Fruit fly (Drosophila melanogaster) whole organism, adult: ENCODE data around the gene CG12480.

Source experiments
- CG11617 ChIP-seq: fragments of 200-800 bp; sonication (Bioruptor generic); optimal IDR thresholded peaks from 2 replicates; lab custom pipeline; 2017; ENCODE audit warnings: mild to moderate bottlenecking, missing biosample characterization, missing genetic modification reagents, missing genetic modification characterization
- CG12768 ChIP-seq: fragments of 200-800 bp; sonication (Bioruptor generic); optimal IDR thresholded peaks from 2 replicates; lab custom pipeline; 2017; ENCODE audit warnings: missing biosample characterization, missing genetic modification characterization, mild to moderate bottlenecking, moderate library complexity, missing genetic modification reagents
- CG14711 ChIP-seq: fragments of 200-800 bp; sonication (Bioruptor generic); optimal IDR thresholded peaks from 2 replicates; lab custom pipeline; 2018; ENCODE audit warnings: missing biosample characterization, mild to moderate bottlenecking, missing genetic modification characterization, moderate library complexity
- CG1620 ChIP-seq: fragments of 200-800 bp; sonication (Bioruptor generic); optimal IDR thresholded peaks from 2 replicates; lab custom pipeline; 2016; ENCODE audit warnings: missing biosample characterization, missing genetic modification characterization
- CG33017 ChIP-seq: fragments of 200-800 bp; sonication (Bioruptor generic); optimal IDR thresholded peaks from 2 replicates; lab custom pipeline; 2018; ENCODE audit warnings: missing biosample characterization, mild to moderate bottlenecking, missing genetic modification characterization, moderate library complexity
- CG5204 ChIP-seq: fragments of 200-800 bp; sonication (Bioruptor generic); optimal IDR thresholded peaks from 2 replicates; lab custom pipeline; 2016; ENCODE audit warnings: missing biosample characterization, missing genetic modification characterization
- CG7045 ChIP-seq: fragments of 200-800 bp; sonication (Bioruptor generic); optimal IDR thresholded peaks from 2 replicates; lab custom pipeline; 2017; ENCODE audit warnings: missing biosample characterization, mild to moderate bottlenecking, missing genetic modification characterization
- CG7101 ChIP-seq: fragments of 200-800 bp; sonication (Bioruptor generic); optimal IDR thresholded peaks from 2 replicates; lab custom pipeline; 2018; ENCODE audit warnings: missing biosample characterization, mild to moderate bottlenecking, missing genetic modification characterization, moderate library complexity
- Clk ChIP-seq: fragments of 200-800 bp; sonication (Bioruptor generic); optimal IDR thresholded peaks from 2 replicates; lab custom pipeline; 2017; ENCODE audit warnings: missing biosample characterization, missing genetic modification characterization
- Crg-1 ChIP-seq: fragments of 200-800 bp; sonication (Bioruptor generic); optimal IDR thresholded peaks from 2 replicates; lab custom pipeline; 2016; ENCODE audit warnings: missing biosample characterization, missing genetic modification characterization
- Hr96 ChIP-seq: fragments of 200-800 bp; sonication (Bioruptor generic); optimal IDR thresholded peaks from 2 replicates; lab custom pipeline; 2016; ENCODE audit warnings: missing biosample characterization, missing genetic modification characterization
- Mnt ChIP-seq: fragments of 200-800 bp; sonication (Bioruptor generic); optimal IDR thresholded peaks from 2 replicates; lab custom pipeline; 2016; ENCODE audit warnings: missing biosample characterization, mild to moderate bottlenecking, missing genetic modification characterization
- bab1 ChIP-seq: fragments of 200-800 bp; sonication (Bioruptor generic); optimal IDR thresholded peaks from 3 replicates; lab custom pipeline; 2019; ENCODE audit warnings: missing biosample characterization, mild to moderate bottlenecking, missing genetic modification characterization, moderate library complexity
- cic ChIP-seq: fragments of 200-800 bp; sonication (Bioruptor generic); optimal IDR thresholded peaks from 2 replicates; lab custom pipeline; 2017; ENCODE audit warnings: missing biosample characterization, mild to moderate bottlenecking, missing genetic modification characterization, moderate library complexity
- cnc ChIP-seq, 2 experiments: fragments of >200 bp; optimal IDR thresholded peaks; 2 replicates each; lab custom pipeline; 2017
- kay ChIP-seq: fragments of 200-800 bp; sonication (Bioruptor generic); peaks from one replicate; lab custom pipeline; 2016; ENCODE audit warnings: missing biosample characterization, missing genetic modification characterization, borderline replicate concordance
- ovo ChIP-seq: fragments of 200-800 bp; sonication (Bioruptor generic); optimal IDR thresholded peaks from 2 replicates; lab custom pipeline; 2016; ENCODE audit warnings: missing biosample characterization, missing genetic modification characterization
- pad ChIP-seq: fragments of 200-800 bp; sonication (Bioruptor generic); optimal IDR thresholded peaks from 3 replicates; lab custom pipeline; 2017; ENCODE audit warnings: missing biosample characterization, missing genetic modification characterization, mild to moderate bottlenecking, moderate library complexity, missing genetic modification reagents
- tj ChIP-seq: fragments of 200-800 bp; sonication (Bioruptor generic); optimal IDR thresholded peaks from 3 replicates; lab custom pipeline; 2017; ENCODE audit warnings: missing biosample characterization, mild to moderate bottlenecking, missing genetic modification characterization, moderate library complexity
- toe ChIP-seq: fragments of 200-800 bp; sonication (Bioruptor generic); optimal IDR thresholded peaks from 2 replicates; lab custom pipeline; 2016; ENCODE audit warnings: missing biosample characterization, missing genetic modification characterization

CG12480 gene

dm6 chrX:14169068-14169642 is at the start of gene CG12480:
TSS of gene CG12480 (plus strand) at chrX:14169592.
- no peak for TF ChIP-seq CG12768 (GFP tag; lab: Kevin White, UChicago)

- no peak for TF ChIP-seq Mnt (GFP tag; lab: Kevin White, UChicago)
- no peak for TF ChIP-seq bab1 (GFP tag; lab: Kevin White, UChicago)
- no peak for TF ChIP-seq CG5204 (GFP tag; lab: Kevin White, UChicago)
- TF ChIP-seq CG14711 (tag; lab: Kevin White, UChicago), result no peak
- TF ChIP-seq tj (GFP tag; lab: Kevin White, UChicago), result no peak
- no peak for TF ChIP-seq CG7045 (GFP tag; lab: Kevin White, UChicago)
- TF ChIP-seq pad (GFP tag; lab: Kevin White, UChicago), result no peak
- TF ChIP-seq cic (GFP tag; lab: Kevin White, UChicago), result no peak
- no peak for TF ChIP-seq kay
- no peak for TF ChIP-seq CG33017 (tag; lab: Kevin White, UChicago)
- no peak for TF ChIP-seq cnc (optimal IDR thresholded peaks at IDR 0.05; lab: Kevin White, UChicago)
Observed at dm6 chrX:14120213-14120612, 49.2 kb upstream of the CG12480 start.

- TF ChIP-seq CG7101, result no peak
- TF ChIP-seq pad (GFP tag; lab: Kevin White, UChicago), result no peak
- no peak for TF ChIP-seq kay
- no peak for TF ChIP-seq tj (GFP tag; lab: Kevin White, UChicago)
- TF ChIP-seq Mnt (GFP tag; lab: Kevin White, UChicago), result no peak
- TF ChIP-seq toe (GFP tag; lab: Kevin White, UChicago), result no peak
- no peak for TF ChIP-seq CG12768 (GFP tag; lab: Kevin White, UChicago)
- no peak for TF ChIP-seq CG11617
- no peak for TF ChIP-seq ovo
- no peak for TF ChIP-seq CG5204 (GFP tag; lab: Kevin White, UChicago)
- no peak for TF ChIP-seq Hr96 (GFP tag; lab: Kevin White, UChicago)
- no peak for TF ChIP-seq CG33017 (tag; lab: Kevin White, UChicago)
- TF ChIP-seq bab1 (GFP tag; lab: Kevin White, UChicago), result no peak
- no peak for TF ChIP-seq Clk
- no peak for TF ChIP-seq CG14711 (tag; lab: Kevin White, UChicago)
- TF ChIP-seq cic (GFP tag; lab: Kevin White, UChicago), result no peak
- no peak for TF ChIP-seq Crg-1
- TF ChIP-seq CG1620, result no peak
Observed at dm6 chrX:14122662-14123372, 46.6 kb upstream of the CG12480 start.

- TF ChIP-seq tj (GFP tag; lab: Kevin White, UChicago) (no peak), Hr96 (GFP tag; lab: Kevin White, UChicago) (no peak), kay (no peak), CG7101 (no peak), Crg-1 (no peak), CG5204 (GFP tag; lab: Kevin White, UChicago) (no peak), cic (GFP tag; lab: Kevin White, UChicago) (no peak), toe (GFP tag; lab: Kevin White, UChicago) (no peak), Clk (no peak), CG12768 (GFP tag; lab: Kevin White, UChicago) (no peak), CG11617 (no peak), CG7045 (GFP tag; lab: Kevin White, UChicago) (no peak), Mnt (GFP tag; lab: Kevin White, UChicago) (no peak)
Observed at dm6 chrX:14123688-14124087, 45.7 kb upstream of the CG12480 start.

- no peak for TF ChIP-seq Hr96 (GFP tag; lab: Kevin White, UChicago)
- TF ChIP-seq CG11617, result no peak
- TF ChIP-seq toe (GFP tag; lab: Kevin White, UChicago), result no peak
- no peak for TF ChIP-seq CG33017 (tag; lab: Kevin White, UChicago)
- no peak for TF ChIP-seq CG1620
- TF ChIP-seq bab1 (GFP tag; lab: Kevin White, UChicago), result no peak
- TF ChIP-seq Clk, result no peak
- no peak for TF ChIP-seq CG7045 (GFP tag; lab: Kevin White, UChicago)
Observed at dm6 chrX:14133936-14134335, 35.5 kb upstream of the CG12480 start.

dm6 chrX:14148171-14148570 is 21.2 kb upstream of the CG12480 start:
- no peak for TF ChIP-seq bab1 (GFP tag; lab: Kevin White, UChicago)
- TF ChIP-seq CG7045 (GFP tag; lab: Kevin White, UChicago), result no peak
- TF ChIP-seq cic (GFP tag; lab: Kevin White, UChicago), result no peak
- TF ChIP-seq Crg-1, result no peak
- no peak for TF ChIP-seq toe (GFP tag; lab: Kevin White, UChicago)
- no peak for TF ChIP-seq CG1620
- no peak for TF ChIP-seq ovo
- no peak for TF ChIP-seq pad (GFP tag; lab: Kevin White, UChicago)
- no peak for TF ChIP-seq CG12768 (GFP tag; lab: Kevin White, UChicago)
- TF ChIP-seq tj (GFP tag; lab: Kevin White, UChicago), result no peak
- TF ChIP-seq CG7101, result no peak
- TF ChIP-seq CG5204 (GFP tag; lab: Kevin White, UChicago), result no peak

- TF ChIP-seq Clk, result no peak
- no peak for TF ChIP-seq kay
- TF ChIP-seq CG14711 (tag; lab: Kevin White, UChicago), result no peak
- TF ChIP-seq ovo, result no peak
- no peak for TF ChIP-seq Hr96 (GFP tag; lab: Kevin White, UChicago)
- no peak for TF ChIP-seq CG7101
- no peak for TF ChIP-seq cic (GFP tag; lab: Kevin White, UChicago)
- TF ChIP-seq Crg-1, result no peak
- TF ChIP-seq pad (GFP tag; lab: Kevin White, UChicago), result no peak
- no peak for TF ChIP-seq Mnt (GFP tag; lab: Kevin White, UChicago)
- TF ChIP-seq CG33017 (tag; lab: Kevin White, UChicago), result no peak
- no peak for TF ChIP-seq tj (GFP tag; lab: Kevin White, UChicago)
- no peak for TF ChIP-seq toe (GFP tag; lab: Kevin White, UChicago)
- TF ChIP-seq bab1 (GFP tag; lab: Kevin White, UChicago), result no peak
- TF ChIP-seq CG12768 (GFP tag; lab: Kevin White, UChicago), result no peak
Observed at dm6 chrX:14149312-14149711, 20.1 kb upstream of the CG12480 start.
